Worm (Caenorhabditis elegans) whole organism, early embryonic: Measurements from ENCODE around the gene T27A10.5.

ENCODE experiments used
- B0310.2 ChIP-seq: sonication (generic microtip); optimal IDR thresholded peaks from 2 replicates; lab custom pipeline; 2016; ENCODE audit warnings: mild to moderate bottlenecking, missing genetic modification characterization, missing compliant biosample characterization
- F13C5.2 ChIP-seq: sonication (generic microtip); optimal IDR thresholded peaks from 2 replicates; lab custom pipeline; 2017; ENCODE audit warnings: mild to moderate bottlenecking, missing genetic modification characterization, inconsistent platforms, missing compliant biosample characterization
- aly-1 ChIP-seq: sonication (generic microtip); optimal IDR thresholded peaks from 2 replicates; lab custom pipeline; 2016; ENCODE audit warnings: missing genetic modification characterization, missing compliant biosample characterization
- ama-1 ChIP-seq: fragments of 150-350 bp; optimal IDR thresholded peaks from 2 replicates; lab custom pipeline; 2014
- ceh-13 ChIP-seq: fragments of 200-800 bp; sonication (Bioruptor generic); optimal IDR thresholded peaks from 2 replicates; lab custom pipeline; 2018; ENCODE audit warnings: mild to moderate bottlenecking, missing genetic modification characterization, missing compliant biosample characterization
- ceh-36 ChIP-seq: sonication (generic microtip); optimal IDR thresholded peaks from 2 replicates; lab custom pipeline; 2016; ENCODE audit warnings: missing genetic modification characterization, inconsistent platforms, missing compliant biosample characterization
- ets-7 ChIP-seq: sonication (generic microtip); optimal IDR thresholded peaks from 2 replicates; lab custom pipeline; 2016; ENCODE audit warnings: missing genotype, missing genetic modification characterization, missing compliant biosample characterization
- flt-1 ChIP-seq: fragments of 200-800 bp; sonication (Bioruptor generic); IDR thresholded peaks from 2 replicates; pipeline ENCODE4 v1.3.6; 2022; ENCODE audit warnings: missing genetic modification characterization, missing compliant biosample characterization
- hmbx-1 ChIP-seq: sonication (generic microtip); optimal IDR thresholded peaks from 2 replicates; lab custom pipeline; 2016; ENCODE audit warnings: mild to moderate bottlenecking, missing genetic modification characterization, missing compliant biosample characterization
- hmg-4 ChIP-seq: fragments of 200-800 bp; sonication (Bioruptor generic); optimal IDR thresholded peaks from 2 replicates; lab custom pipeline; 2018; ENCODE audit warnings: mild to moderate bottlenecking, missing genetic modification characterization, missing compliant biosample characterization
- hnd-1 ChIP-seq: sonication (generic microtip); optimal IDR thresholded peaks from 2 replicates; lab custom pipeline; 2016; ENCODE audit warnings: missing genetic modification characterization, missing compliant biosample characterization
- pes-1 ChIP-seq: fragments of 200-800 bp; sonication (Bioruptor generic); IDR thresholded peaks from 2 replicates; pipeline ENCODE4 v1.3.6; 2022; ENCODE audit warnings: missing genetic modification reagents, missing genetic modification characterization, missing compliant biosample characterization
- scrt-1 ChIP-seq: fragments of 200-800 bp; sonication (Bioruptor generic); IDR thresholded peaks from 2 replicates; pipeline ENCODE4 v1.3.6; 2022; ENCODE audit warnings: missing genetic modification characterization, missing compliant biosample characterization
- sea-1 ChIP-seq: fragments of 200-800 bp; sonication (Bioruptor generic); conservative IDR thresholded peaks from 2 replicates; pipeline ENCODE4 v1.3.6; 2022; ENCODE audit warnings: missing genetic modification characterization, missing compliant biosample characterization
- tbx-11 ChIP-seq: fragments of 200-800 bp; sonication (Bioruptor generic); IDR thresholded peaks from 2 replicates; pipeline ENCODE4 v1.3.6; 2022; ENCODE audit warnings: missing genetic modification characterization, missing compliant biosample characterization
- tbx-37 ChIP-seq: fragments of 200-800 bp; sonication (Bioruptor generic); conservative IDR thresholded peaks from 2 replicates; pipeline ENCODE4 v1.3.6; 2022; ENCODE audit warnings: missing genetic modification reagents, missing genetic modification characterization, missing compliant biosample characterization
- tra-4 ChIP-seq: sonication (generic microtip); optimal IDR thresholded peaks from 2 replicates; lab custom pipeline; 2017; ENCODE audit warnings: missing genetic modification characterization, missing compliant biosample characterization

T27A10.5 gene

DNA sequence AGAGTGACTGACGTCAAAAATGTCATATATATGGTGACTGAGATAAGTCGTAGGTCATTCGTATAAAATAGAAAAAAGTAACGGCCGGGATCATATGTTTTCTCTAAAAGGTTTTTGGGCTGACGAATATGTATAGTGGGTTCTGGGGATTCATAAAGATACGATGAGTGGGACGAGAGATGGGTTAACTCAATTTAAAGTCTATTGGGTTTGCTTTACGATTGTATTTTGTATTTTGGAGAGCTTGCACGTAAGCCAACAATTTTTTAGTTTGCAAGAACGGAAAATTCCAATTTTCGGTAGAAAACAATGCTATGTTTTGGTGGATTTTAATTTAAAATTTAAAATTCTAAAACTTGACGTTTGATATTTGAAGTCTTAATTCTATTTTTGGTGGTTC is 11.1 kb upstream of the T27A10.5 start:
- TF ChIP-seq pes-1 (GFP tag; lab: Robert Waterston, UW) (no peak), hnd-1 (tag; lab: Kevin White, UChicago) (no peak)

DNA sequence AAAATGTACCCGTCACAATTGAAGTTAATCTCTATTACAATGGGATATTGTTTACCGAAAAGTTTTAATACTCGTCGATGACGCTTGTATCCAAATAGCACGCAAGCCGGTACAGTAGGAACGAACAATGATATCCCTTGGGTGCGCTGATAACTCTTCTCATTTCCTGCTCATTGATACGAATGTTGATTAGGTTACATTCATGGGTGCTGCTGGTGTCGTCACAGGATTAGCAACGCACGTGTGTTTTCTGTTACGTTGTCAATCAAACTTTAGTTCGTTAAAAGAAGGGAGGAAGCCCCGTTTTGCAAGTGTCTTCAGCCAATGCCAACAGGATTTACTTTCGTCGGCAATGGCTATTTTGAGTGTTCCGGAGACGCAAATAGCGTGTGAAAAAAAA is 10.1 kb upstream of the T27A10.5 start:
- no peak for TF ChIP-seq ceh-36 (tag; lab: Kevin White, UChicago)
- no peak for TF ChIP-seq sea-1
- no peak for TF ChIP-seq F13C5.2 (tag; lab: Kevin White, UChicago)

DNA sequence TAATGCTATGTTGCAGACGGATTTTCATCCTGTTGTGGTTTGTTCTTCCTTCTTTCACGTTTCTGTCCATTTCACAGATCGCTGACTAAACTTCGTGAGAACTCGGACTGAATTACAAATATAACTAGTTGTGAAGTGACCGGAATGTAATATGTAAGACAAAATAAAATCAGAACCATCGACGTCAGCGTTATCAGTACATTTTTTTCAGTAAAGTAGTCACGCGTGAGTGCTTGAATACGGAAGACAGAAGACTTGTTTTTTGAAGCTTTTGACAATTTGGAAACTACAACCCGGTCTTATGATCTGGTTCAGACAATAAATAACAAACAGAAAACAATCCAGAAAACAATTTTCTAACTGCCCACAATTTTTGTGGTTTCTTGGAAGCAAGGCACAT is 8.4 kb upstream of the T27A10.5 start:
- TF ChIP-seq F13C5.2 (tag; lab: Kevin White, UChicago) (no peak), hnd-1 (tag; lab: Kevin White, UChicago) (no peak), tra-4 (tag; lab: Kevin White, UChicago) (no peak), ama-1 (lab: Kevin White, UChicago) (no peak), sea-1 (no peak), pes-1 (GFP tag; lab: Robert Waterston, UW) (no peak), scrt-1 (GFP tag; lab: Robert Waterston, UW) (no peak), tbx-37 (GFP tag; lab: Robert Waterston, UW) (no peak), flt-1 (no peak), ceh-36 (tag; lab: Kevin White, UChicago) (no peak), B0310.2 (tag; lab: Kevin White, UChicago) (no peak), aly-1 (tag; lab: Kevin White, UChicago) (no peak), ceh-13 (GFP tag; lab: Kevin White, UChicago) (no peak)

DNA sequence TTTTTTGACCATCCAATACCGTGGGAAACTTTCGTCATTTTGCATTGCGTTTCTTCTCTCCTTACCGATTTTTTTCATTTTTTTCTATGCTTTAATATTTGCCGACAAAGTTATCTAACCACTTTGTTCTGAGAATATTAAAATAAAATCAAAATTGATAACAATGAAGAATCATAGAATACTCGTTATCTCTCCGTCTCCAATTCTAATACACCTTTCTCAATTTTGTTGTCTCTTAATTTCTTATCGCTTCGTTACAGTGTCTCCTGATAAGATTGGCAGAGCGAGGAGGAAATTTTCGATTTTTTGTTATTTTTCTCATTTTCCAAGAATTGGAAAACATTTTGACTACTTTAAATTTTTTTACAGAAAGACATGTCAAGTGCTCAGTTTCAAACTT is 2.9 kb upstream of the T27A10.5 start, which contains the start of gene ckc-1:
Gene ckc-1 (plus strand): TSS at position 368 of the 400 bp plus-strand sequence.
- TF ChIP-seq B0310.2 (tag; lab: Kevin White, UChicago) (no peak), hnd-1 (tag; lab: Kevin White, UChicago) (no peak), aly-1 (tag; lab: Kevin White, UChicago) (no peak), tbx-37 (GFP tag; lab: Robert Waterston, UW) (no peak), ceh-13 (GFP tag; lab: Kevin White, UChicago) (no peak), ama-1 (lab: Kevin White, UChicago) (no peak), hmbx-1 (tag; lab: Kevin White, UChicago) (no peak), scrt-1 (GFP tag; lab: Robert Waterston, UW) (no peak), pes-1 (GFP tag; lab: Robert Waterston, UW) (no peak), tbx-11 (no peak), hmg-4 (no peak), tra-4 (tag; lab: Kevin White, UChicago) (no peak), ets-7 (no peak), ceh-36 (tag; lab: Kevin White, UChicago) (no peak), F13C5.2 (tag; lab: Kevin White, UChicago) (no peak), sea-1 (no peak)

DNA sequence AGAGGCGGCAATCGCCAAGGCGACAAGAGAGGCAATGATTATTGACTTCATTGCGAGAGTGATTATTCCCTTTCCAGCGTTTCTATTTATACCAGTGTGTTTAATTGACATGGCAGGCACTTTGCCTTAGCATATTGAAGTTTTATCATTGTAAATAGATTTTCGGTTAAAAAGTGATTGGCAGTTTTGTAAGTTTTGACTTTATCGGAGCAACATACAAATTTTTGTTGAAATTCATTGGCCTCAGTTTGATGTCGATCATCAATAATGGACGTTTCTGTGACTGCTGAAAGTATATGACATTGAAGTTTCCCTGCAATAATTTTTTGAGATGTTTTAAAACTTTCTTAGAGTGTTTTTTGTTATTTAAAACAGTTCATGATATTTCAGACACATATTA is 892 bp downstream of the T27A10.5 start, which contains the start of gene vit-3:
Gene vit-3 (minus strand): TSS at position 60 of the 400 bp plus-strand sequence.
- TF ChIP-seq hmg-4 (no peak), ceh-13 (GFP tag; lab: Kevin White, UChicago) (no peak), tra-4 (tag; lab: Kevin White, UChicago) (no peak), ceh-36 (tag; lab: Kevin White, UChicago) (no peak), ama-1 (lab: Kevin White, UChicago) (no peak), sea-1 (no peak), tbx-11 (no peak)

DNA sequence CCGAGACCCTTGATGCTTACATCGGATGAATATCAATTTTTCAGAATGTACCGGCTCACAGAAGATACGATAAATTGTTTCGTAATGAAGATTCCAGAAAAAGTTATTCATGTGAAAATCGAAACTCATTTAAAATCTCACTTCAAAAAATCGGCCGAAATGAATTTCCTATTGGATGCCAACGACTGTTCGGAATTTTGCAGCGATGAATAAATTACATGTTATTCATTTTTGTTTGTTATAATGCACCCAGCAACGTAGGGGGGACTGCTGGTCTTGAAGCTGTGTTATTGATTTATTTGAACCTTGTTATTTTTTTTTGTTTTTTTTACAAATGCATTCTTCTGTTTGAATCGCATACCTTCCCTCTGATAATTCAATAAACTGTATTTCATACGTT is 6.5 kb downstream of the T27A10.5 start:
- TF ChIP-seq B0310.2 (tag; lab: Kevin White, UChicago) (no peak), F13C5.2 (tag; lab: Kevin White, UChicago) (no peak), hmbx-1 (tag; lab: Kevin White, UChicago) (no peak), ets-7 (no peak), flt-1 (no peak), ama-1 (lab: Kevin White, UChicago) (no peak), scrt-1 (GFP tag; lab: Robert Waterston, UW) (no peak), aly-1 (tag; lab: Kevin White, UChicago) (no peak), ceh-36 (tag; lab: Kevin White, UChicago) (no peak), ceh-13 (GFP tag; lab: Kevin White, UChicago) (no peak), pes-1 (GFP tag; lab: Robert Waterston, UW) (no peak), tbx-11 (no peak), hnd-1 (tag; lab: Kevin White, UChicago) (no peak), sea-1 (no peak), tra-4 (tag; lab: Kevin White, UChicago) (no peak), hmg-4 (no peak), tbx-37 (GFP tag; lab: Robert Waterston, UW) (no peak)

DNA sequence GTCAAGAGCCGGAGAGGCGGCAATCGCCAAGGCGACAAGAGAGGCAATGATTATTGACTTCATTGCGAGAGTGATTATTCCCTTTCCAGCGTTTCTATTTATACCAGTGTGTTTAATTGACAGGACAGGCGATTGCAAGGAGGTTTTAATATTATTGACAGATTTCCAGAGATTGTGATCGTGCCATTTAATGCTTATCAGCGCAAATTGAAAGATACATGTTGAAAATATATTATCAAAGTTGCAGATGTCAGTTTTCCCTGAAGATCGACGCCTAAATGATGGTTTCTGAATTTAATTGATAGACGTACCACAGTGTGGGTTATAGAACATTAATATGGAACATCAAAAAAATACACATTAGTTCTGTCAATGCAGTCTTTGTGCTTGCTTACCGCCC is 9.5 kb downstream of the T27A10.5 start, which contains the start of gene vit-4:
Gene vit-4 (minus strand): TSS at position 63 of the 400 bp plus-strand sequence.
- TF ChIP-seq ceh-13 (GFP tag; lab: Kevin White, UChicago) (no peak), aly-1 (tag; lab: Kevin White, UChicago) (no peak), flt-1 (no peak), tbx-11 (no peak), hnd-1 (tag; lab: Kevin White, UChicago) (no peak), hmg-4 (no peak), scrt-1 (GFP tag; lab: Robert Waterston, UW) (no peak), ceh-36 (tag; lab: Kevin White, UChicago) (no peak), tra-4 (tag; lab: Kevin White, UChicago) (no peak)

DNA sequence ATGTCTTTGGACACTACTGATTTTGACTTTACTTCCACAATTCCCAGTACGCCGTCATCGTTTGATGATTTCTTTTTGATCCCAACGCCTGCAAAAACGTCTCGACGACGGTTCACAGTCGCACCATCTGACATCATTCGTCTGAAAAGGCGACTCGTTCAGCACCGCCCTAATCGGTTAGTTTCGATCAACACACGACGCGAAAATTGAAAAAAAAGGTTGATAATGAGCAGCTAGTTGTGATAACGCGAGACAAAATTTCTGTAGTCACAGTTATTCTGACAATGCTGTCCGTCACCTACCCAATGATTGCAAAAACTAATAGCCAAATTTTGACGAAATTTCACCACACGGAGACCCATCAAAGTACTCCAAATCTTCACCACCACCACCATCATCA is 17.5 kb downstream of the T27A10.5 start:
- TF ChIP-seq ceh-36 (tag; lab: Kevin White, UChicago) (no peak), tbx-11 (no peak), scrt-1 (GFP tag; lab: Robert Waterston, UW) (no peak), F13C5.2 (tag; lab: Kevin White, UChicago) (no peak)
